Fruit fly (Drosophila melanogaster): ENCODE results near the gene CG11878.
A peak's percentile ranks its signal among the peaks of the same experiment; 100 is the strongest.

CG11878 gene

dm6 chr3R:25265589-25266201 lies 7.9 kb upstream of the CG11878 start, which contains the start of the genes GlnRS and RIOK2 (continued):
- TF ChIP-seq Neu2 (GFP tag; optimal IDR thresholded peaks at IDR 0.05; ENCODE audit: borderline replicate concordance) (peak; percentile 10), CG30020 (tag; optimal IDR thresholded peaks at IDR 0.05) (peak; percentile 94), CG7987 (GFP tag; optimal IDR thresholded peaks at IDR 0.05) (peak; percentile 49), knrl (GFP tag; IDR thresholded peaks at IDR 0.05; ENCODE audit: partially characterized antibody) (peak; percentile 95), Side (GFP tag; optimal IDR thresholded peaks at IDR 0.05) (peak; percentile 34), Ets97D (GFP tag; optimal IDR thresholded peaks at IDR 0.05) (peak; percentile 85), MTF-1 (GFP tag; optimal IDR thresholded peaks at IDR 0.05; ENCODE audit: borderline replicate concordance) (no peak), row (GFP tag; IDR thresholded peaks at IDR 0.05) (peak; percentile 74), NC2α (GFP tag; optimal IDR thresholded peaks at IDR 0.05) (no peak), hkb (optimal IDR thresholded peaks at IDR 0.05) (no peak), hkb (GFP tag; IDR thresholded peaks at IDR 0.05) (no peak), phol (tag; optimal IDR thresholded peaks at IDR 0.05) (peak; percentile 69), pzg (GFP tag; optimal IDR thresholded peaks at IDR 0.05) (peak; percentile 98), HmgD (GFP tag; optimal IDR thresholded peaks at IDR 0.05) (peak; percentile 50), CG17186 (GFP tag; optimal IDR thresholded peaks at IDR 0.05) (peak; percentile 77), Lhr (GFP tag; optimal IDR thresholded peaks at IDR 0.05) (peak; percentile 64), CG13287 (GFP tag; IDR thresholded peaks at IDR 0.05; ENCODE audit: partially characterized antibody) (peak; percentile 99), Antp (GFP tag; optimal IDR thresholded peaks at IDR 0.05) (no peak), gfzf (GFP tag; optimal IDR thresholded peaks at IDR 0.05) (peak; percentile 91), CG13624 (GFP tag; optimal IDR thresholded peaks at IDR 0.05) (peak; percentile 75), CG6654 (GFP tag; optimal IDR thresholded peaks at IDR 0.05) (no peak), sisA (GFP tag; IDR thresholded peaks at IDR 0.05) (no peak), luna (GFP tag; optimal IDR thresholded peaks at IDR 0.05) (no peak), CG15269 (tag; optimal IDR thresholded peaks at IDR 0.05) (no peak), HmgZ (tag; optimal IDR thresholded peaks at IDR 0.05) (peak; percentile 86), CG4617 (GFP tag; optimal IDR thresholded peaks at IDR 0.05; ENCODE audit: borderline replicate concordance) (peak; percentile 94), sna (GFP tag; IDR thresholded peaks at IDR 0.05; ENCODE audit: partially characterized antibody) (peak; percentile 93), tup (GFP tag; optimal IDR thresholded peaks at IDR 0.05) (no peak), Spps (tag; optimal IDR thresholded peaks at IDR 0.05) (no peak), nerfin-2 (GFP tag; IDR thresholded peaks at IDR 0.05; ENCODE audit: partially characterized antibody) (peak; percentile 75; the same call in 1 of the 2 replicates), lola (GFP tag; optimal IDR thresholded peaks at IDR 0.05) (peak in 1 of 3 experiments; percentile 100), tna (GFP tag; IDR thresholded peaks at IDR 0.05; ENCODE audit: partially characterized antibody) (peak; percentile 92), amos (GFP tag; IDR thresholded peaks at IDR 0.05; ENCODE audit: partially characterized antibody) (peak; percentile 97), GATAe (GFP tag; conservative IDR thresholded peaks at IDR 0.05) (no peak), CG3847 (GFP tag; IDR thresholded peaks at IDR 0.05) (peak; percentile 45; the same call in 1 of the 2 replicates), lab (GFP tag; optimal IDR thresholded peaks at IDR 0.05) (no peak), CG6791 (GFP tag; IDR thresholded peaks at IDR 0.05; ENCODE audit: partially characterized antibody) (peak; percentile 97), CG34224 (GFP tag; IDR thresholded peaks at IDR 0.05; ENCODE audit: partially characterized antibody) (peak; percentile 97), Abd-B (GFP tag; optimal IDR thresholded peaks at IDR 0.05) (no peak), CG4328 (GFP tag; optimal IDR thresholded peaks at IDR 0.05) (no peak), Eip74EF (GFP tag; optimal IDR thresholded peaks at IDR 0.05) (peak in 1 of 2 experiments; percentile 59), CG1603 (tag; optimal IDR thresholded peaks at IDR 0.05) (peak; percentile 94), CG34376 (GFP tag; optimal IDR thresholded peaks at IDR 0.05) (no peak), hb (GFP tag; IDR thresholded peaks at IDR 0.05; ENCODE audit: partially characterized antibody) (peak; percentile 93), CG32772 (GFP tag; IDR thresholded peaks at IDR 0.05) (no peak), ken (GFP tag; IDR thresholded peaks at IDR 0.05) (no peak), NK7.1 (GFP tag; optimal IDR thresholded peaks at IDR 0.05) (no peak), CG9817 (tag; optimal IDR thresholded peaks at IDR 0.05) (no peak)
